Worm (Caenorhabditis elegans) whole organism, early embryonic: ENCODE results near the gene D1005.4.

Source experiments
- ama-1 ChIP-seq: fragments of 150-350 bp; optimal IDR thresholded peaks from 2 replicates; lab custom pipeline; 2014
- hmg-4 ChIP-seq: fragments of 200-800 bp; sonication (Bioruptor generic); optimal IDR thresholded peaks from 2 replicates; lab custom pipeline; 2018; ENCODE audit warnings: mild to moderate bottlenecking, missing genetic modification characterization, missing compliant biosample characterization
- tbx-11 ChIP-seq: fragments of 200-800 bp; sonication (Bioruptor generic); IDR thresholded peaks from 2 replicates; pipeline ENCODE4 v1.3.6; 2022; ENCODE audit warnings: missing genetic modification characterization, missing compliant biosample characterization
- tbx-37 ChIP-seq: fragments of 200-800 bp; sonication (Bioruptor generic); conservative IDR thresholded peaks from 2 replicates; pipeline ENCODE4 v1.3.6; 2022; ENCODE audit warnings: missing genetic modification reagents, missing genetic modification characterization, missing compliant biosample characterization
- tra-4 ChIP-seq: sonication (generic microtip); optimal IDR thresholded peaks from 2 replicates; lab custom pipeline; 2017; ENCODE audit warnings: missing genetic modification characterization, missing compliant biosample characterization

- TF ChIP-seq hmg-4 (GFP tag; lab: Kevin White, UChicago) (no peak), tra-4 (no peak), ama-1 (lab: Kevin White, UChicago) (no peak), tbx-11 (GFP tag; lab: Robert Waterston, UW) (no peak), tbx-37 (GFP tag; lab: Robert Waterston, UW) (no peak)
Observed at ce11 chrX:1489574-1489973, 4.0 kb upstream of the D1005.4 start.
